Fruit fly (Drosophila melanogaster) whole organism, embryonic: Measurements from ENCODE around the gene Leash.

ENCODE experiments used
- CG13424 ChIP-seq: fragments of 200-800 bp; sonication (Bioruptor generic); optimal IDR thresholded peaks from 2 replicates; lab custom pipeline; 2019; ENCODE audit warnings: missing biosample characterization, mild to moderate bottlenecking, missing genetic modification characterization, moderate library complexity
- CG1602 ChIP-seq: fragments of 200-800 bp; sonication (Bioruptor generic); optimal IDR thresholded peaks from 3 replicates; lab custom pipeline; 2016; ENCODE audit warnings: missing biosample characterization, missing genetic modification characterization
- CG1647 ChIP-seq: fragments of 200-800 bp; sonication (Bioruptor generic); optimal IDR thresholded peaks from 3 replicates; lab custom pipeline; 2016; ENCODE audit warnings: missing biosample characterization, missing genetic modification characterization
- CG17829 ChIP-seq: fragments of 200-800 bp; optimal IDR thresholded peaks from 2 replicates; lab custom pipeline; 2019; ENCODE audit warnings: missing biosample characterization, mild to moderate bottlenecking, missing genetic modification characterization, moderate library complexity
- CG1832 ChIP-seq: fragments of 200-800 bp; sonication (Bioruptor generic); optimal IDR thresholded peaks from 2 replicates; lab custom pipeline; 2017; ENCODE audit warnings: missing biosample characterization, mild to moderate bottlenecking, missing genetic modification characterization, inconsistent platforms
- CG2120 ChIP-seq: fragments of 200-800 bp; sonication (Bioruptor generic); optimal IDR thresholded peaks from 3 replicates; lab custom pipeline; 2016; ENCODE audit warnings: missing biosample characterization, missing genetic modification characterization
- CG30431 ChIP-seq: fragments of 200-800 bp; sonication (Bioruptor generic); optimal IDR thresholded peaks from 2 replicates; lab custom pipeline; 2017; ENCODE audit warnings: missing biosample characterization, missing genetic modification characterization
- CG3281 ChIP-seq: fragments of 200-800 bp; sonication (Bioruptor generic); optimal IDR thresholded peaks from 3 replicates; lab custom pipeline; 2017; ENCODE audit warnings: missing biosample characterization, mild to moderate bottlenecking, missing genetic modification characterization
- CG33213 ChIP-seq: fragments of 200-800 bp; sonication (Bioruptor generic); optimal IDR thresholded peaks from 3 replicates; lab custom pipeline; 2016; ENCODE audit warnings: missing biosample characterization, missing genetic modification characterization
- CG3995 ChIP-seq: fragments of 200-800 bp; sonication (Bioruptor generic); optimal IDR thresholded peaks from 3 replicates; lab custom pipeline; 2016; ENCODE audit warnings: missing biosample characterization, missing genetic modification characterization
- CG4617 ChIP-seq: fragments of 200-800 bp; sonication (Bioruptor generic); optimal IDR thresholded peaks from 3 replicates; lab custom pipeline; 2016; ENCODE audit warnings: missing biosample characterization, missing genetic modification characterization, borderline replicate concordance
- CG4707 ChIP-seq: fragments of 200-800 bp; sonication (Bioruptor generic); optimal IDR thresholded peaks from 2 replicates; lab custom pipeline; 2018; ENCODE audit warnings: missing biosample characterization, mild to moderate bottlenecking, missing genetic modification characterization, moderate library complexity
- CG4820 ChIP-seq: fragments of 200-800 bp; sonication (Bioruptor generic); optimal IDR thresholded peaks from 3 replicates; lab custom pipeline; 2016; ENCODE audit warnings: missing biosample characterization, missing genetic modification characterization
- CG4854 ChIP-seq: fragments of 200-800 bp; sonication (Bioruptor generic); optimal IDR thresholded peaks from 2 replicates; lab custom pipeline; 2016; ENCODE audit warnings: missing biosample characterization, missing genetic modification characterization, inconsistent platforms
- CG6765 ChIP-seq: fragments of 200-800 bp; sonication (Bioruptor generic); optimal IDR thresholded peaks from 3 replicates; lab custom pipeline; 2017; ENCODE audit warnings: missing biosample characterization, mild to moderate bottlenecking, missing genetic modification characterization
- CG7271 ChIP-seq: fragments of 200-800 bp; sonication (Bioruptor generic); optimal IDR thresholded peaks from 2 replicates; lab custom pipeline; 2018; ENCODE audit warnings: missing biosample characterization, mild to moderate bottlenecking, missing genetic modification characterization, moderate library complexity
- CG8765 ChIP-seq: fragments of 200-800 bp; sonication (Bioruptor generic); IDR thresholded peaks from 2 replicates; pipeline ENCODE4 v1.3.6; 2022; ENCODE audit warnings: missing biosample characterization, missing genetic modification characterization
- CG8944 ChIP-seq: fragments of 200-800 bp; sonication (Bioruptor generic); optimal IDR thresholded peaks from 3 replicates; lab custom pipeline; 2016; ENCODE audit warnings: missing biosample characterization, missing genetic modification characterization
- CG9876 ChIP-seq: fragments of 200-800 bp; sonication (Bioruptor generic); optimal IDR thresholded peaks from 2 replicates; lab custom pipeline; 2016; ENCODE audit warnings: missing biosample characterization, missing genetic modification characterization
- CHES-1-like ChIP-seq: fragments of 200-800 bp; sonication (Bioruptor generic); optimal IDR thresholded peaks from 2 replicates; lab custom pipeline; 2016; ENCODE audit warnings: missing biosample characterization, missing genetic modification characterization
- Dll ChIP-seq: fragments of 200-800 bp; sonication (Bioruptor generic); IDR thresholded peaks from 4 replicates; pipeline ENCODE4 v1.3.6; 2022; ENCODE audit warnings: missing biosample characterization, missing genetic modification characterization; ENCODE audit not compliant: partially characterized antibody
- E2f2 ChIP-seq: fragments of 200-800 bp; sonication (Bioruptor generic); IDR thresholded peaks from 2 replicates; pipeline ENCODE4 v1.3.6; 2022; ENCODE audit warnings: missing biosample characterization, missing genetic modification characterization
- H2.0 ChIP-seq: fragments of 200-800 bp; sonication (Bioruptor generic); IDR thresholded peaks from 2 replicates; pipeline ENCODE4 v1.3.6; 2022; ENCODE audit warnings: missing biosample characterization, missing genetic modification characterization
- Hand ChIP-seq: fragments of 200-800 bp; sonication (Bioruptor generic); optimal IDR thresholded peaks from 2 replicates; lab custom pipeline; 2017; ENCODE audit warnings: mild to moderate bottlenecking, missing biosample characterization, missing genetic modification reagents, missing genetic modification characterization
- Mad ChIP-seq: fragments of 200-800 bp; sonication (Bioruptor generic); optimal IDR thresholded peaks from 2 replicates; lab custom pipeline; 2016; ENCODE audit warnings: missing biosample characterization, missing genetic modification characterization
- Mes4 ChIP-seq: fragments of 200-800 bp; sonication (Bioruptor generic); optimal IDR thresholded peaks from 2 replicates; lab custom pipeline; 2016; ENCODE audit warnings: missing biosample characterization, missing genetic modification characterization
- Poxn ChIP-seq: fragments of 200-800 bp; sonication (Bioruptor generic); IDR thresholded peaks from 2 replicates; pipeline ENCODE4 v1.3.6; 2022; ENCODE audit warnings: missing biosample characterization, missing genetic modification characterization
- Ssrp ChIP-seq: fragments of 200-800 bp; sonication (Bioruptor generic); optimal IDR thresholded peaks from 2 replicates; lab custom pipeline; 2018; ENCODE audit warnings: missing biosample characterization, mild to moderate bottlenecking, missing genetic modification characterization, moderate library complexity
- Xbp1 ChIP-seq: fragments of 200-800 bp; sonication (Bioruptor generic); optimal IDR thresholded peaks from 3 replicates; lab custom pipeline; 2016; ENCODE audit warnings: missing biosample characterization, mild to moderate bottlenecking, missing genetic modification characterization
- ab ChIP-seq: fragments of 200-800 bp; sonication (Bioruptor generic); optimal IDR thresholded peaks from 2 replicates; lab custom pipeline; 2016; ENCODE audit warnings: missing biosample characterization, missing genetic modification characterization
- ac ChIP-seq: fragments of 200-800 bp; sonication (Bioruptor generic); optimal IDR thresholded peaks from 3 replicates; lab custom pipeline; 2017; ENCODE audit warnings: missing biosample characterization, mild to moderate bottlenecking, missing genetic modification characterization
- az2 ChIP-seq: fragments of 200-800 bp; sonication (Bioruptor generic); optimal IDR thresholded peaks from 3 replicates; lab custom pipeline; 2016; ENCODE audit warnings: missing biosample characterization, missing genetic modification characterization
- bcd ChIP-seq: fragments of 200-800 bp; sonication (Bioruptor generic); optimal IDR thresholded peaks from 2 replicates; lab custom pipeline; 2017; ENCODE audit warnings: missing biosample characterization, mild to moderate bottlenecking, missing genetic modification characterization
- cad ChIP-seq: fragments of >200 bp; optimal IDR thresholded peaks from 2 replicates; lab custom pipeline; 2017; ENCODE audit warnings: missing biosample characterization, missing genetic modification characterization
- cg ChIP-seq: fragments of 200-800 bp; sonication (Bioruptor generic); optimal IDR thresholded peaks from 3 replicates; lab custom pipeline; 2019; ENCODE audit warnings: missing biosample characterization, mild to moderate bottlenecking, missing genetic modification characterization, moderate library complexity
- crp ChIP-seq, 2 experiments: fragments of 200-800 bp; sonication (Bioruptor generic); optimal IDR thresholded peaks; 2 replicates in 1 of 2; 3 replicates in 1 of 2; lab custom pipeline; 2017; ENCODE audit warnings: missing biosample characterization in 2 of 2, missing genetic modification characterization in 2 of 2, mild to moderate bottlenecking in 1 of 2, moderate library complexity in 1 of 2
- cwo ChIP-seq: fragments of 200-800 bp; sonication (Bioruptor generic); optimal IDR thresholded peaks from 3 replicates; lab custom pipeline; 2017; ENCODE audit warnings: missing biosample characterization, missing genetic modification characterization, mild to moderate bottlenecking, moderate library complexity, missing genetic modification reagents
- danr ChIP-seq: fragments of 200-800 bp; sonication (Bioruptor generic); IDR thresholded peaks from 2 replicates; pipeline ENCODE4 v1.3.6; 2022; ENCODE audit warnings: missing biosample characterization, missing genetic modification characterization
- dysf ChIP-seq: fragments of 200-800 bp; sonication (Bioruptor generic); IDR thresholded peaks from 3 replicates; pipeline ENCODE4 v1.3.6; 2022; ENCODE audit warnings: missing biosample characterization, missing genetic modification characterization
- gce ChIP-seq: fragments of 200-800 bp; sonication (Bioruptor generic); IDR thresholded peaks from 3 replicates; pipeline ENCODE4 v1.3.6; 2022; ENCODE audit warnings: missing biosample characterization, missing genetic modification characterization
- gsb-n ChIP-seq: fragments of 200-800 bp; sonication (Bioruptor generic); optimal IDR thresholded peaks from 3 replicates; lab custom pipeline; 2018; ENCODE audit warnings: missing biosample characterization, mild to moderate bottlenecking, missing genetic modification characterization
- hth ChIP-seq: fragments of >200 bp; optimal IDR thresholded peaks from 2 replicates; lab custom pipeline; 2017; ENCODE audit warnings: inconsistent platforms
- lab ChIP-seq: fragments of 200-800 bp; sonication (Bioruptor generic); optimal IDR thresholded peaks from 3 replicates; lab custom pipeline; 2017; ENCODE audit warnings: missing biosample characterization, missing genetic modification characterization, mild to moderate bottlenecking, moderate library complexity, missing genetic modification reagents
- lov ChIP-seq, 2 experiments: fragments of 200-800 bp in 1 of 2; fragments of >200 bp in 1 of 2; sonication (Bioruptor generic) in 1 of 2; IDR thresholded peaks in 1 of 2; optimal IDR thresholded peaks in 1 of 2; 2 replicates in 1 of 2; 3 replicates in 1 of 2; pipeline versions ENCODE4 v1.3.6 to Lab custom; 2017 to 2022; ENCODE audit warnings: missing biosample characterization in 1 of 2, missing genetic modification characterization in 1 of 2
- mld ChIP-seq: fragments of 200-800 bp; sonication (Bioruptor generic); IDR thresholded peaks from 3 replicates; pipeline ENCODE4 v1.3.6; 2022; ENCODE audit warnings: missing biosample characterization, missing genetic modification characterization; ENCODE audit not compliant: partially characterized antibody
- org-1 ChIP-seq: fragments of 200-800 bp; sonication (Bioruptor generic); optimal IDR thresholded peaks from 2 replicates; lab custom pipeline; 2017; ENCODE audit warnings: missing biosample characterization, missing genetic modification characterization
- ranshi ChIP-seq: fragments of 200-800 bp; sonication (Bioruptor generic); IDR thresholded peaks from 2 replicates; pipeline ENCODE4 v1.3.6; 2022; ENCODE audit warnings: missing biosample characterization, missing genetic modification characterization
- so ChIP-seq: fragments of 200-800 bp; sonication (Bioruptor generic); IDR thresholded peaks from 3 replicates; pipeline ENCODE4 v1.3.6; 2022; ENCODE audit warnings: missing biosample characterization, missing genetic modification characterization
- wek ChIP-seq: fragments of 200-800 bp; sonication (Bioruptor generic); optimal IDR thresholded peaks from 3 replicates; lab custom pipeline; 2018; ENCODE audit warnings: missing biosample characterization, mild to moderate bottlenecking, missing genetic modification characterization, moderate library complexity
- yki ChIP-seq: fragments of >200 bp; optimal IDR thresholded peaks from 3 replicates; lab custom pipeline; 2018
- zen2 ChIP-seq: fragments of 200-800 bp; sonication (Bioruptor generic); IDR thresholded peaks from 3 replicates; pipeline ENCODE4 v1.3.6; 2022; ENCODE audit warnings: missing biosample characterization, missing genetic modification characterization; ENCODE audit not compliant: partially characterized antibody

Gene Leash

DNA sequence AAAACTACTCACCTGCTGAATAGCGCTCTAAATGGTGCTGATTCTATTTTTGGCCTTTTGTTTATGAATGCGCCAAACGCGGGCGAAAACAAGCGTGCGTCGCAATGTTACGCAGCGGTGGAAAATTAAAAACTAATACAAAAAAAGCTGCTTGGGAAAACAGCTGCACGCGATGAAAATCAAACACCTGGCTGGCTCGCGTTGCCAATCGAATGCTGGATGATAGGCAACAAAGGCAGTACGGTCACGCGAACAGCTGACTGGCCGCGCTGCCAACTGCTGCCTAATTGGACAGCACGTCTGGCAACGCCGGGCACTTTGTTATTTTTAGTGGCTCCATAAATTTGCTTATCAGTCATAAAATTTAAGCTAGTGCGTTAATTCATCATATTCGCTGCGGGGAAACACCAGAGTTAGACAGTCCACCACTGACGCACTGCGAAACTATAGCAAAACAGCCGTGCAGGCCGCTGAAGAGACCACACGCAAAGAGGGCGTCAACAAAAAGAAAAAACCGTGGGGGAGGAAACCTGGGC, 16.8 kb upstream of the Leash start, which contains the start of the genes SelR and Tsp86D (continued):
- TF ChIP-seq cad (peak; percentile 74), CG1832 (no peak), ranshi (no peak), CG4854 (peak; percentile 99), dysf (GFP tag; lab: Robert Waterston, UW) (no peak; the same call in 2 of the 3 replicates), CG4617 (GFP tag; lab: Kevin White, UChicago) (peak; percentile 86), Ssrp (no peak), az2 (GFP tag; lab: Kevin White, UChicago) (no peak), lov (optimal IDR thresholded peaks at IDR 0.05; lab: Kevin White, UChicago) (no peak), lov (GFP tag; IDR thresholded peaks at IDR 0.05; lab: Robert Waterston, UW) (peak; percentile 62; the same call in 1 of the 3 replicates), CG8944 (GFP tag; lab: Kevin White, UChicago) (no peak), crp (GFP tag; optimal IDR thresholded peaks at IDR 0.05; lab: Kevin White, UChicago) (peak; percentile 96 to 100), CG1647 (no peak), Xbp1 (GFP tag; lab: Kevin White, UChicago) (no peak), Dll (peak; percentile 75), zen2 (GFP tag; lab: Robert Waterston, UW) (no peak; the same call in 2 of the 3 replicates), gsb-n (tag; lab: Kevin White, UChicago) (peak; percentile 16), CG2120 (GFP tag; lab: Kevin White, UChicago) (no peak), CG6765 (GFP tag; lab: Kevin White, UChicago) (peak; percentile 32), Mad (GFP tag; lab: Kevin White, UChicago) (no peak), ac (GFP tag; lab: Kevin White, UChicago) (peak; percentile 48), Mes4 (GFP tag; lab: Kevin White, UChicago) (no peak), CG7271 (tag; lab: Kevin White, UChicago) (peak; percentile 10), CG8765 (GFP tag; lab: Robert Waterston, UW) (no peak), CG4707 (GFP tag; lab: Kevin White, UChicago) (no peak), CG30431 (no peak), cwo (GFP tag; lab: Kevin White, UChicago) (peak; percentile 47), gce (no peak), CHES-1-like (GFP tag; lab: Kevin White, UChicago) (peak; percentile 62), CG17829 (peak; percentile 75), so (GFP tag; lab: Robert Waterston, UW) (no peak; the same call in 2 of the 3 replicates), CG3995 (GFP tag; lab: Kevin White, UChicago) (no peak), Poxn (GFP tag; lab: Robert Waterston, UW) (no peak), CG13424 (tag; lab: Kevin White, UChicago) (no peak), bcd (GFP tag; lab: Kevin White, UChicago) (peak; percentile 24), hth (lab: Kevin White, UChicago) (no peak), CG4820 (GFP tag; lab: Kevin White, UChicago) (no peak), H2.0 (GFP tag; lab: Robert Waterston, UW) (no peak), cg (GFP tag; lab: Kevin White, UChicago) (no peak), yki (no peak), mld (GFP tag; lab: Robert Waterston, UW) (no peak), Hand (GFP tag; lab: Kevin White, UChicago) (peak; percentile 9), lab (GFP tag; lab: Kevin White, UChicago) (peak; percentile 78), CG33213 (GFP tag; lab: Kevin White, UChicago) (peak; percentile 27), org-1 (GFP tag; lab: Kevin White, UChicago) (no peak), CG3281 (GFP tag; lab: Kevin White, UChicago) (peak; percentile 69), ab (no peak), danr (GFP tag; lab: Robert Waterston, UW) (no peak), CG1602 (GFP tag; lab: Kevin White, UChicago) (no peak), E2f2 (GFP tag; lab: Robert Waterston, UW) (peak; percentile 7; the same call in 1 of the 2 replicates), CG9876 (GFP tag; lab: Kevin White, UChicago) (no peak), wek (GFP tag; lab: Kevin White, UChicago) (no peak)
